Worm (Caenorhabditis elegans) whole organism, L3 larva: ENCODE data around the gene gldi-6.

Experiments
- elt-1 ChIP-seq: fragments of 150-350 bp; optimal IDR thresholded peaks from 2 replicates; lab custom pipeline; 2014; ENCODE audit warnings: missing biosample characterization, missing genetic modification characterization
- nhr-237 ChIP-seq: fragments of 150-350 bp; optimal IDR thresholded peaks from 2 replicates; lab custom pipeline; 2014; ENCODE audit warnings: missing biosample characterization, missing genetic modification characterization
- snpc-4 ChIP-seq: fragments of 150-350 bp; optimal IDR thresholded peaks from 2 replicates; lab custom pipeline; 2014; ENCODE audit warnings: missing biosample characterization, missing genetic modification characterization
- ztf-11 ChIP-seq: fragments of 150-350 bp; optimal IDR thresholded peaks from 2 replicates; lab custom pipeline; 2014; ENCODE audit warnings: missing biosample characterization, missing genetic modification characterization

- TF ChIP-seq nhr-237 (tag; lab: Kevin White, UChicago): no peak
- TF ChIP-seq ztf-11: no peak
- TF ChIP-seq snpc-4: no peak
- TF ChIP-seq elt-1 (tag; lab: Kevin White, UChicago): no peak
Measured at ce11 chrII:3429400-3429799, 17.3 kb upstream of the gldi-6 start, which contains the start of gene C16C8.18.
